Worm (Caenorhabditis elegans) whole organism, L3 larva: ENCODE data around the gene H27A22.1.

Source experiments
- nhr-237 ChIP-seq: fragments of 150-350 bp; optimal IDR thresholded peaks from 2 replicates; lab custom pipeline; 2014; ENCODE audit warnings: missing biosample characterization, missing genetic modification characterization
- zag-1 ChIP-seq: fragments of 150-350 bp; optimal IDR thresholded peaks from 2 replicates; lab custom pipeline; 2014; ENCODE audit warnings: missing biosample characterization, missing genetic modification characterization
- ztf-4 ChIP-seq: fragments of 150-350 bp; optimal IDR thresholded peaks from 2 replicates; lab custom pipeline; 2014; ENCODE audit warnings: missing biosample characterization, missing genetic modification characterization

ce11 chrV:10592479-10592878 is 9.9 kb upstream of the H27A22.1 start, which contains the start of gene T21C9.9:
- no peak for TF ChIP-seq nhr-237
- TF ChIP-seq zag-1 = no peak
- TF ChIP-seq ztf-4 (tag; lab: Kevin White, UChicago) = no peak
